Fruit fly (Drosophila melanogaster): Measurements from ENCODE around the gene Cph.

The Cph gene

dm6 chrX:7285995-7286985, 148.8 kb downstream of the Cph start, which contains the start of gene CG2059 (continued):
- no peak for TF ChIP-seq gcm (GFP tag; optimal IDR thresholded peaks at IDR 0.05)
- peak; percentile 46 for TF ChIP-seq CG10209 (GFP tag; optimal IDR thresholded peaks at IDR 0.05)
- no peak for TF ChIP-seq disco-r (GFP tag; optimal IDR thresholded peaks at IDR 0.05)
- peak; percentile 96 for TF ChIP-seq CG9797 (GFP tag; optimal IDR thresholded peaks at IDR 0.05)
- peak; percentile 38 for TF ChIP-seq HLH54F (GFP tag; optimal IDR thresholded peaks at IDR 0.05)
- TF ChIP-seq zfh1 (GFP tag; IDR thresholded peaks at IDR 0.05) = peak; percentile 57; the same call in 2 of the 3 replicates
- TF ChIP-seq sug (tag; optimal IDR thresholded peaks at IDR 0.05) = peak; percentile 24
- TF ChIP-seq CG7928 (GFP tag; optimal IDR thresholded peaks at IDR 0.05) = peak; percentile 53
- no peak for TF ChIP-seq prd (optimal IDR thresholded peaks at IDR 0.05)
- peak; percentile 62 for TF ChIP-seq prd (GFP tag; IDR thresholded peaks at IDR 0.05)
- TF ChIP-seq Dp (GFP tag; optimal IDR thresholded peaks at IDR 0.05) = peak; percentile 54
- peak; percentile 49 for TF ChIP-seq CG9727 (GFP tag; optimal IDR thresholded peaks at IDR 0.05)
- TF ChIP-seq Dfd (GFP tag; optimal IDR thresholded peaks at IDR 0.05) = no peak
- TF ChIP-seq CG34422 (GFP tag; IDR thresholded peaks at IDR 0.05) = peak; percentile 13; the same call in 2 of the 3 replicates
- peak; percentile 31; the same call in 1 of the 2 replicates for TF ChIP-seq klu (GFP tag; IDR thresholded peaks at IDR 0.05)
- 0 out of 3 replicates have a peak, but pooled peaks have one; percentile 43 for TF ChIP-seq CG11093 (GFP tag; IDR thresholded peaks at IDR 0.05)
- peak; percentile 38 for TF ChIP-seq NfI (GFP tag; optimal IDR thresholded peaks at IDR 0.05)
- no peak for TF ChIP-seq CG12071 (GFP tag; optimal IDR thresholded peaks at IDR 0.05)
- TF ChIP-seq tx (GFP tag; optimal IDR thresholded peaks at IDR 0.05) = no peak
- no peak for TF ChIP-seq HLH3B (GFP tag; IDR thresholded peaks at IDR 0.05)
- no peak for TF ChIP-seq Doc3 (GFP tag; IDR thresholded peaks at IDR 0.05; ENCODE audit: partially characterized antibody)
- TF ChIP-seq lmd (GFP tag; IDR thresholded peaks at IDR 0.05) = peak; percentile 48; the same call in 1 of the 2 replicates
- TF ChIP-seq vnd (GFP tag; IDR thresholded peaks at IDR 0.05; ENCODE audit: partially characterized antibody) = no peak
- peak; percentile 54 for TF ChIP-seq ewg (GFP tag; optimal IDR thresholded peaks at IDR 0.05)
- TF ChIP-seq CG15479 (GFP tag; optimal IDR thresholded peaks at IDR 0.05) = peak; percentile 75
- TF ChIP-seq CG13775 (GFP tag; optimal IDR thresholded peaks at IDR 0.05) = peak; percentile 48
- TF ChIP-seq CG7963 (GFP tag; IDR thresholded peaks at IDR 0.05; ENCODE audit: partially characterized antibody) = 0 out of 3 replicates have a peak, but pooled peaks have one; percentile 36
- TF ChIP-seq gcm2 (GFP tag; optimal IDR thresholded peaks at IDR 0.05) = no peak
- no peak for TF ChIP-seq Optix (GFP tag; IDR thresholded peaks at IDR 0.05)
- TF ChIP-seq CG12236 (GFP tag; optimal IDR thresholded peaks at IDR 0.05) = no peak
- peak; percentile 54 for TF ChIP-seq abd-A (tag; optimal IDR thresholded peaks at IDR 0.05)
- TF ChIP-seq Dbx (GFP tag; IDR thresholded peaks at IDR 0.05) = peak; percentile 72
- no peak for TF ChIP-seq CG31224 (GFP tag; IDR thresholded peaks at IDR 0.05)
- peak; percentile 23 for TF ChIP-seq Nf-YB (GFP tag; optimal IDR thresholded peaks at IDR 0.05)
- peak; percentile 16 for TF ChIP-seq CG1647 (GFP tag; optimal IDR thresholded peaks at IDR 0.05)
- TF ChIP-seq CHES-1-like (GFP tag; optimal IDR thresholded peaks at IDR 0.05) = peak; percentile 51
- TF ChIP-seq Lhr (GFP tag; optimal IDR thresholded peaks at IDR 0.05) = peak; percentile 92
- TF ChIP-seq CG10274 (GFP tag; optimal IDR thresholded peaks at IDR 0.05) = no peak
- TF ChIP-seq CG13894 (tag; optimal IDR thresholded peaks at IDR 0.05) = peak; percentile 57
- 0 out of 2 replicates have a peak, but pooled peaks have one; percentile 13 for TF ChIP-seq CG32767 (GFP tag; IDR thresholded peaks at IDR 0.05)
- peak; percentile 81 for TF ChIP-seq ci (GFP tag; IDR thresholded peaks at IDR 0.05)
- no peak for TF ChIP-seq peb (GFP tag; IDR thresholded peaks at IDR 0.05)
- TF ChIP-seq CG1024 (GFP tag; IDR thresholded peaks at IDR 0.05) = 0 out of 2 replicates have a peak, but pooled peaks have one; percentile 27
- TF ChIP-seq Sox102F (GFP tag; optimal IDR thresholded peaks at IDR 0.05) = no peak
- TF ChIP-seq ssp (GFP tag; IDR thresholded peaks at IDR 0.05) = peak; percentile 53
- no peak for TF ChIP-seq cad (GFP tag; optimal IDR thresholded peaks at IDR 0.05)
- peak; percentile 64 for TF ChIP-seq CG2116 (GFP tag; optimal IDR thresholded peaks at IDR 0.05)
- peak; percentile 4 for TF ChIP-seq fd64A (GFP tag; optimal IDR thresholded peaks at IDR 0.05)
